Worm (Caenorhabditis elegans) whole organism, L4 larva: Measurements from ENCODE around the gene eif-3.L.
"Not testable (repeated sequence)": the region's sequence is repeated elsewhere in the genome, so short reads cannot be mapped to it uniquely, and the experiment has no call there.

Source experiments
- R02D3.7 ChIP-seq: fragments of 150-350 bp; sonication (generic microtip); optimal IDR thresholded peaks from 3 replicates; lab custom pipeline; 2014; ENCODE audit warnings: missing biosample characterization, missing genetic modification characterization
- lin-1 ChIP-seq: fragments of 200-800 bp; sonication (Bioruptor generic); IDR thresholded peaks from 2 replicates; pipeline ENCODE4 v1.3.6; 2022; ENCODE audit warnings: missing genetic modification reagents, missing genetic modification characterization, missing compliant biosample characterization
- lin-13 ChIP-seq: fragments of 150-350 bp; optimal IDR thresholded peaks from 2 replicates; lab custom pipeline; 2014; ENCODE audit warnings: missing biosample characterization, missing genetic modification reagents, missing genetic modification characterization
- nhr-48 ChIP-seq: sonication (generic microtip); optimal IDR thresholded peaks from 2 replicates; lab custom pipeline; 2016; ENCODE audit warnings: mild to moderate bottlenecking, missing genetic modification characterization, missing compliant biosample characterization
- nhr-76 ChIP-seq: fragments of 150-350 bp; optimal IDR thresholded peaks from 2 replicates; lab custom pipeline; 2014; ENCODE audit warnings: missing biosample characterization, missing genetic modification characterization
- tra-1 ChIP-seq: fragments of 200-800 bp; sonication (Bioruptor generic); IDR thresholded peaks from 2 replicates; pipeline ENCODE4 v1.3.6; 2022; ENCODE audit warnings: missing genetic modification reagents, missing genetic modification characterization, missing compliant biosample characterization
- unc-39 ChIP-seq: sonication (generic microtip); optimal IDR thresholded peaks from 2 replicates; lab custom pipeline; 2017; ENCODE audit warnings: missing biosample characterization, missing genetic modification characterization

- not testable (repeated sequence) for TF ChIP-seq nhr-48 (tag; lab: Kevin White, UChicago); nhr-76 (tag; lab: Kevin White, UChicago); R02D3.7 (tag; lab: Kevin White, UChicago); tra-1 (GFP tag; lab: Robert Waterston, UW); lin-13; lin-1; unc-39
Measured at ce11 chrII:5622383-5622939, at the start of gene eif-3.L, which contains the start of gene npl-4.2.
